Worm (Caenorhabditis elegans) whole organism, early embryonic: ENCODE data around the gene scl-26.

Experiments
- B0310.2 ChIP-seq: sonication (generic microtip); optimal IDR thresholded peaks from 2 replicates; lab custom pipeline; 2016; ENCODE audit warnings: mild to moderate bottlenecking, missing genetic modification characterization, missing compliant biosample characterization
- F13C5.2 ChIP-seq: sonication (generic microtip); optimal IDR thresholded peaks from 2 replicates; lab custom pipeline; 2017; ENCODE audit warnings: mild to moderate bottlenecking, missing genetic modification characterization, inconsistent platforms, missing compliant biosample characterization
- ama-1 ChIP-seq: fragments of 150-350 bp; optimal IDR thresholded peaks from 2 replicates; lab custom pipeline; 2014
- tbx-11 ChIP-seq: fragments of 200-800 bp; sonication (Bioruptor generic); IDR thresholded peaks from 2 replicates; pipeline ENCODE4 v1.3.6; 2022; ENCODE audit warnings: missing genetic modification characterization, missing compliant biosample characterization
- tbx-37 ChIP-seq: fragments of 200-800 bp; sonication (Bioruptor generic); conservative IDR thresholded peaks from 2 replicates; pipeline ENCODE4 v1.3.6; 2022; ENCODE audit warnings: missing genetic modification reagents, missing genetic modification characterization, missing compliant biosample characterization
- tra-4 ChIP-seq: sonication (generic microtip); optimal IDR thresholded peaks from 2 replicates; lab custom pipeline; 2017; ENCODE audit warnings: missing genetic modification characterization, missing compliant biosample characterization

DNA sequence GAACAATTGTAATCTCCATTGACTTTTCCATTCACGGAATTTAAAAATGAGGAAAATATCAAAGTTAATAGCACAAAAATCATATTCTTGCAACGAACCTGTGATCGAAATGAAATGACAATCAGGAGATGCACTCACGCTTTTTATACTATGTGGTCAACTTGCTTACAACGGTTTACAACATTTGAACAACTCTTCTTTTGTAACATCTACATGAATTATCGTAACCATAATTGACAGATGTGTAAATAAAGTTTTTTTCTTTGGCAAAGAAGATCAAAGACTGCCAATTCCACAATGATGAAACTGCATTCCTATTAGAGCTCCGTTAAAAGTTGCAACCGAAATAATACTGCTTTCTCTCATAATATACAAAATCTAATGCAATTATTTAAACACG, 38.4 kb upstream of the scl-26 start, which contains the start of gene F07C4.10:
- TF ChIP-seq tbx-37 (no peak), ama-1 (no peak), tra-4 (tag; lab: Kevin White, UChicago) (no peak), F13C5.2 (tag; lab: Kevin White, UChicago) (no peak), B0310.2 (no peak), tbx-11 (GFP tag; lab: Robert Waterston, UW) (no peak)
